Fruit fly (Drosophila melanogaster) S2 (cell line): Measurements from ENCODE around the gene Cln7.
A peak's percentile ranks its signal among the peaks of the same experiment; 100 is the strongest.

Experiments
- CG8478 ChIP-seq: fragments of >200 bp; optimal IDR thresholded peaks from 2 replicates; lab custom pipeline; 2018
- CTCF ChIP-seq, 2 experiments: fragments of >200 bp; optimal IDR thresholded peaks; 2 replicates each; lab custom pipeline; 2018

DNA sequence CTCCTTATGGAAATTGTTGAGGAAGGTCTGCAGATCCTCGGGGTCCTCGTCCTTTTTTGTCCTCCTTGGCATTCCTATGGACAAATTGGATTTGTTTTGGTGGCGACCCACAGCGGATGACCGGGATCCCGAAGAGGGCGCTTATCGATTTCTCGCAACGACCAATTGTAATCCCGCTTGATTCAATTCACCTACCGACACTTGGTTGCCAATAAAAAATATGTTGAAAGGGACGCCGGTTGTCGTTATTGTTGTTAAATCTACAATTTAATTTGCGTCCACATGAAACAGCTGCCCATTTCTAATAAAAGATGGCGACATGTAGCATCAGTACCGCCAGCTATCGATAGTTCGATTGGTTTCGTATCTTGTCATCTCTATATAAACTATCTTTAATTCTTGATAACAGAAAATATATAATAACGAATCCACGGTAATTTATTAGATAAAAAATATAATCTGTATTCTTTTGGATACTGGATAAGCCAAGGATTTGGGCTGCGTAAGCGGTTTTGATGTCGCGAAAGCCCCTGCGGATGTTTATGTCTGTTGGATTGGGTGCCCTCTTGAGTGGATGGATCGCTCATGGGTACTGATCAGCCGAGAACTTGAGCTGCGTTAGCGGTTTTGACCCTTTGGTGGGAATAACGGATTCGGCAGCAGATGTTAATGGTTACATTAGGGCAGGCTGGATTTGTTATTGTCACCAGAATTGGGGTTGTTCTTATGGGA, 11.6 kb upstream of the Cln7 start, which contains the start of gene CTCF:
- TF ChIP-seq CG8478, result no peak
- TF ChIP-seq CTCF (optimal IDR thresholded peaks at IDR 0.05; lab: Kevin White, UChicago), result peak; percentile 85 to 93
